Fruit fly (Drosophila melanogaster) whole organism, embryonic: ENCODE results near the gene AIMP2.

Experiments used
- CG10431 ChIP-seq: fragments of 200-800 bp; sonication (Bioruptor generic); optimal IDR thresholded peaks from 3 replicates; lab custom pipeline; 2018; ENCODE audit warnings: missing biosample characterization, mild to moderate bottlenecking, missing genetic modification characterization
- CG10543 ChIP-seq: fragments of 200-800 bp; sonication (Bioruptor generic); optimal IDR thresholded peaks from 3 replicates; lab custom pipeline; 2017; ENCODE audit warnings: missing biosample characterization, mild to moderate bottlenecking, missing genetic modification characterization, moderate library complexity
- CG10959 ChIP-seq: fragments of 200-800 bp; sonication (Bioruptor generic); IDR thresholded peaks from 2 replicates; pipeline ENCODE4 v1.3.6; 2022; ENCODE audit warnings: missing biosample characterization, missing genetic modification characterization
- CG11093 ChIP-seq: fragments of 200-800 bp; sonication (Bioruptor generic); IDR thresholded peaks from 3 replicates; pipeline ENCODE4 v1.3.6; 2022; ENCODE audit warnings: missing biosample characterization, missing genetic modification characterization
- CG11723 ChIP-seq: fragments of 200-800 bp; sonication (Bioruptor generic); optimal IDR thresholded peaks from 2 replicates; lab custom pipeline; 2017; ENCODE audit warnings: missing biosample characterization, mild to moderate bottlenecking, missing genetic modification characterization
- CG12299 ChIP-seq: fragments of 200-800 bp; sonication (Bioruptor generic); optimal IDR thresholded peaks from 2 replicates; lab custom pipeline; 2018; ENCODE audit warnings: missing biosample characterization, mild to moderate bottlenecking, missing genetic modification characterization
- CG12769 ChIP-seq: fragments of 200-800 bp; sonication (Bioruptor generic); optimal IDR thresholded peaks from 2 replicates; lab custom pipeline; 2019; ENCODE audit warnings: missing biosample characterization, mild to moderate bottlenecking, missing genetic modification characterization, moderate library complexity
- CG13775 ChIP-seq: fragments of 200-800 bp; sonication (Bioruptor generic); optimal IDR thresholded peaks from 3 replicates; lab custom pipeline; 2017; ENCODE audit warnings: missing biosample characterization, mild to moderate bottlenecking, missing genetic modification characterization
- CG13894 ChIP-seq: fragments of 200-800 bp; sonication (Bioruptor generic); optimal IDR thresholded peaks from 3 replicates; lab custom pipeline; 2018; ENCODE audit warnings: missing biosample characterization, mild to moderate bottlenecking, missing genetic modification characterization, moderate library complexity
- CG15269 ChIP-seq: fragments of 200-800 bp; sonication (Bioruptor generic); optimal IDR thresholded peaks from 2 replicates; lab custom pipeline; 2018; ENCODE audit warnings: missing biosample characterization, mild to moderate bottlenecking, missing genetic modification characterization, moderate library complexity
- CG1529 ChIP-seq: fragments of 200-800 bp; sonication (Bioruptor generic); optimal IDR thresholded peaks from 3 replicates; lab custom pipeline; 2018; ENCODE audit warnings: missing biosample characterization, missing genetic modification characterization
- CG17361 ChIP-seq: fragments of 200-800 bp; sonication (Bioruptor generic); IDR thresholded peaks from 3 replicates; pipeline ENCODE4 v1.3.6; 2022; ENCODE audit warnings: missing biosample characterization, missing genetic modification characterization
- CG2116 ChIP-seq: fragments of 200-800 bp; sonication (Bioruptor generic); optimal IDR thresholded peaks from 3 replicates; lab custom pipeline; 2018; ENCODE audit warnings: missing biosample characterization, mild to moderate bottlenecking, missing genetic modification characterization
- CG31388 ChIP-seq: fragments of 200-800 bp; sonication (Bioruptor generic); optimal IDR thresholded peaks from 2 replicates; lab custom pipeline; 2016; ENCODE audit warnings: missing biosample characterization, missing genetic modification characterization
- CG32772 ChIP-seq: fragments of 200-800 bp; sonication (Bioruptor generic); IDR thresholded peaks from 2 replicates; pipeline ENCODE4 v1.3.6; 2022; ENCODE audit warnings: missing biosample characterization, missing genetic modification characterization
- CG3407 ChIP-seq: fragments of 200-800 bp; sonication (Bioruptor generic); optimal IDR thresholded peaks from 2 replicates; lab custom pipeline; 2018; ENCODE audit warnings: missing biosample characterization, mild to moderate bottlenecking, missing genetic modification characterization
- CG6175 ChIP-seq: fragments of 200-800 bp; sonication (Bioruptor generic); IDR thresholded peaks from 3 replicates; pipeline ENCODE4 v1.3.6; 2022; ENCODE audit warnings: missing biosample characterization, missing genetic modification characterization
- CG7839 ChIP-seq: fragments of 200-800 bp; sonication (Bioruptor generic); optimal IDR thresholded peaks from 3 replicates; lab custom pipeline; 2018; ENCODE audit warnings: missing biosample characterization, mild to moderate bottlenecking, missing genetic modification characterization, moderate library complexity
- CG8359 ChIP-seq: fragments of 200-800 bp; sonication (Bioruptor generic); optimal IDR thresholded peaks from 2 replicates; lab custom pipeline; 2017; ENCODE audit warnings: missing biosample characterization, mild to moderate bottlenecking, missing genetic modification characterization, borderline replicate concordance
- CG8765 ChIP-seq: fragments of 200-800 bp; sonication (Bioruptor generic); IDR thresholded peaks from 2 replicates; pipeline ENCODE4 v1.3.6; 2022; ENCODE audit warnings: missing biosample characterization, missing genetic modification characterization
- CG9727 ChIP-seq: fragments of 200-800 bp; sonication (Bioruptor generic); optimal IDR thresholded peaks from 3 replicates; lab custom pipeline; 2017; ENCODE audit warnings: missing biosample characterization, mild to moderate bottlenecking, missing genetic modification characterization
- CHES-1-like ChIP-seq: fragments of 200-800 bp; sonication (Bioruptor generic); optimal IDR thresholded peaks from 2 replicates; lab custom pipeline; 2016; ENCODE audit warnings: missing biosample characterization, missing genetic modification characterization
- CoRest ChIP-seq: fragments of 200-800 bp; sonication (Bioruptor generic); optimal IDR thresholded peaks from 3 replicates; lab custom pipeline; 2018; ENCODE audit warnings: missing biosample characterization, mild to moderate bottlenecking, missing genetic modification characterization, moderate library complexity
- Dfd ChIP-seq, 2 experiments: fragments of >200 bp; optimal IDR thresholded peaks; 2 replicates each; lab custom pipeline; 2017; ENCODE audit warnings: missing biosample characterization in 2 of 2, missing genetic modification characterization in 2 of 2
- Dp ChIP-seq: fragments of 200-800 bp; sonication (Bioruptor generic); optimal IDR thresholded peaks from 2 replicates; lab custom pipeline; 2018; ENCODE audit warnings: missing biosample characterization, mild to moderate bottlenecking, missing genetic modification characterization, moderate library complexity
- H2.0 ChIP-seq: fragments of 200-800 bp; sonication (Bioruptor generic); IDR thresholded peaks from 2 replicates; pipeline ENCODE4 v1.3.6; 2022; ENCODE audit warnings: missing biosample characterization, missing genetic modification characterization
- Hr51 ChIP-seq, 2 experiments: fragments of 200-800 bp; sonication (Bioruptor generic); optimal IDR thresholded peaks; 2 replicates in 1 of 2; 3 replicates in 1 of 2; lab custom pipeline; 2016 to 2018; ENCODE audit warnings: missing biosample characterization in 2 of 2, missing genetic modification characterization in 2 of 2, mild to moderate bottlenecking in 1 of 2, moderate library complexity in 1 of 2
- Max ChIP-seq: fragments of 200-800 bp; sonication (Bioruptor generic); optimal IDR thresholded peaks from 2 replicates; lab custom pipeline; 2016; ENCODE audit warnings: missing biosample characterization, mild to moderate bottlenecking, missing genetic modification characterization
- Meics ChIP-seq: fragments of 200-800 bp; sonication (Bioruptor generic); optimal IDR thresholded peaks from 2 replicates; lab custom pipeline; 2017; ENCODE audit warnings: missing biosample characterization, mild to moderate bottlenecking, missing genetic modification characterization
- NFAT ChIP-seq: fragments of 200-800 bp; sonication (Bioruptor generic); IDR thresholded peaks from 2 replicates; pipeline ENCODE4 v1.3.6; 2022; ENCODE audit warnings: missing biosample characterization, missing genetic modification characterization
- Nf-YA ChIP-seq: fragments of 200-800 bp; sonication (Bioruptor generic); IDR thresholded peaks from 2 replicates; pipeline ENCODE4 v1.3.6; 2022; ENCODE audit warnings: missing biosample characterization, missing genetic modification characterization
- Nf-YC ChIP-seq: fragments of 200-800 bp; optimal IDR thresholded peaks from 3 replicates; lab custom pipeline; 2019; ENCODE audit warnings: missing biosample characterization, mild to moderate bottlenecking, missing genetic modification characterization, moderate library complexity
- NfI ChIP-seq: fragments of 200-800 bp; sonication (Bioruptor generic); optimal IDR thresholded peaks from 3 replicates; lab custom pipeline; 2018; ENCODE audit warnings: missing biosample characterization, mild to moderate bottlenecking, missing genetic modification characterization, moderate library complexity
- Oli ChIP-seq: fragments of 200-800 bp; sonication (Bioruptor generic); optimal IDR thresholded peaks from 2 replicates; lab custom pipeline; 2018; ENCODE audit warnings: missing biosample characterization, mild to moderate bottlenecking, missing genetic modification characterization, moderate library complexity
- Opbp ChIP-seq: fragments of 200-800 bp; sonication (Bioruptor generic); IDR thresholded peaks from 3 replicates; pipeline ENCODE4 v1.3.6; 2022; ENCODE audit warnings: missing biosample characterization, missing genetic modification characterization; ENCODE audit not compliant: partially characterized antibody
- Sox100B ChIP-seq: fragments of 200-800 bp; sonication (Bioruptor generic); optimal IDR thresholded peaks from 3 replicates; lab custom pipeline; 2018; ENCODE audit warnings: missing biosample characterization, mild to moderate bottlenecking, missing genetic modification characterization
- Vsx1 ChIP-seq: fragments of 200-800 bp; sonication (Bioruptor generic); optimal IDR thresholded peaks from 2 replicates; lab custom pipeline; 2017; ENCODE audit warnings: missing biosample characterization, mild to moderate bottlenecking, missing genetic modification characterization, missing genetic modification reagents
- ab ChIP-seq: fragments of 200-800 bp; sonication (Bioruptor generic); optimal IDR thresholded peaks from 2 replicates; lab custom pipeline; 2016; ENCODE audit warnings: missing biosample characterization, missing genetic modification characterization
- al ChIP-seq: fragments of 200-800 bp; sonication (Bioruptor generic); IDR thresholded peaks from 2 replicates; pipeline ENCODE4 v1.3.6; 2022; ENCODE audit warnings: missing biosample characterization, missing genetic modification characterization
- ash1 ChIP-seq: fragments of 200-800 bp; sonication (Bioruptor generic); optimal IDR thresholded peaks from 2 replicates; lab custom pipeline; 2018; ENCODE audit warnings: missing biosample characterization, mild to moderate bottlenecking, missing genetic modification characterization
- croc ChIP-seq: fragments of 200-800 bp; sonication (Bioruptor generic); conservative IDR thresholded peaks from 3 replicates; pipeline ENCODE4 v1.3.6; 2022; ENCODE audit warnings: missing biosample characterization, missing genetic modification characterization
- cwo ChIP-seq: fragments of 200-800 bp; sonication (Bioruptor generic); optimal IDR thresholded peaks from 3 replicates; lab custom pipeline; 2017; ENCODE audit warnings: missing biosample characterization, missing genetic modification characterization, mild to moderate bottlenecking, moderate library complexity, missing genetic modification reagents
- esg ChIP-seq: fragments of 200-800 bp; sonication (Bioruptor generic); conservative IDR thresholded peaks from 2 replicates; pipeline ENCODE4 v1.3.6; 2022; ENCODE audit warnings: missing biosample characterization, missing genetic modification characterization
- fd3F ChIP-seq: fragments of 200-800 bp; sonication (Bioruptor generic); optimal IDR thresholded peaks from 2 replicates; lab custom pipeline; 2018; ENCODE audit warnings: missing biosample characterization, mild to moderate bottlenecking, missing genetic modification characterization, moderate library complexity
- ftz-f1 ChIP-seq: fragments of 200-800 bp; sonication (Bioruptor generic); optimal IDR thresholded peaks from 2 replicates; lab custom pipeline; 2016; ENCODE audit warnings: missing biosample characterization, missing genetic modification characterization
- gem ChIP-seq: fragments of 200-800 bp; sonication (Bioruptor generic); optimal IDR thresholded peaks from 2 replicates; lab custom pipeline; 2019; ENCODE audit warnings: missing biosample characterization, mild to moderate bottlenecking, missing genetic modification characterization, moderate library complexity
- gfzf ChIP-seq: fragments of 200-800 bp; sonication (Bioruptor generic); optimal IDR thresholded peaks from 2 replicates; lab custom pipeline; 2016; ENCODE audit warnings: missing biosample characterization, mild to moderate bottlenecking, missing genetic modification characterization, moderate library complexity
- hb ChIP-seq: fragments of 200-800 bp; sonication (Bioruptor generic); IDR thresholded peaks from 3 replicates; pipeline ENCODE4 v1.3.6; 2022; ENCODE audit warnings: missing biosample characterization, missing genetic modification characterization; ENCODE audit not compliant: partially characterized antibody
- her ChIP-seq: fragments of 200-800 bp; sonication (Bioruptor generic); optimal IDR thresholded peaks from 2 replicates; lab custom pipeline; 2016; ENCODE audit warnings: missing biosample characterization, missing genetic modification characterization
- odd ChIP-seq: fragments of 200-800 bp; sonication (Bioruptor generic); optimal IDR thresholded peaks from 2 replicates; lab custom pipeline; 2017; ENCODE audit warnings: missing biosample characterization, mild to moderate bottlenecking, missing genetic modification characterization
- sqz ChIP-seq: fragments of 200-800 bp; sonication (Bioruptor generic); optimal IDR thresholded peaks from 3 replicates; lab custom pipeline; 2018; ENCODE audit warnings: missing biosample characterization, mild to moderate bottlenecking, missing genetic modification characterization

Gene AIMP2

DNA sequence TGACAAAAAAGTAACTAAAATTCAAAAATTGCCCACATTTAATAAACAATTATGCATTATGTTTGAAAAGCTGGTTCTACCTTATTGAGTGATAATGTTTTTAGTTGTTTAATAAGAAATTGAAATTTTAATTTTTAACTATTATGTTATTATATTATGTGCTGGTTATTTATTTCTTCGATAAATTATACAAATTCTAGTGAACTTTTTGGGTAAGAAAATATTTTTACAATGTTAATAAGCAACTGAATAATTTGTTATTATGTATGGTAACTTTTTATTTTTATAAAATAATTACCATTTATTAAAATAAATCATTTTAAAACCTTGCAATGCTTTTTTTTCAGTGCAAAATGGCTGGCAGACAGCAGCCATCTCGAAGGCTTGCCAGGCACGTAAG, 33.1 kb downstream of the AIMP2 start (continued):
- peak in 1 of 2 experiments; percentile 44 for TF ChIP-seq Hr51 (GFP tag; optimal IDR thresholded peaks at IDR 0.05; lab: Kevin White, UChicago)
- peak; percentile 10 for TF ChIP-seq cwo
- peak; percentile 55 for TF ChIP-seq Meics (GFP tag; lab: Kevin White, UChicago)
- TF ChIP-seq Dp: no peak
- peak; percentile 6 for TF ChIP-seq Oli
- TF ChIP-seq CG12769 (tag; lab: Kevin White, UChicago): no peak
- no peak for TF ChIP-seq her (GFP tag; lab: Kevin White, UChicago)
- TF ChIP-seq CG3407 (GFP tag; lab: Kevin White, UChicago): no peak
- TF ChIP-seq CG6175 (GFP tag; lab: Robert Waterston, UW): no peak
- no peak for TF ChIP-seq odd
- TF ChIP-seq CG7839 (tag; lab: Kevin White, UChicago): peak; percentile 44
- TF ChIP-seq Nf-YA (GFP tag; lab: Robert Waterston, UW): no peak
- peak; percentile 39 for TF ChIP-seq CG9727 (GFP tag; lab: Kevin White, UChicago)
- TF ChIP-seq Max: no peak
- peak; percentile 16 for TF ChIP-seq Nf-YC
- no peak for TF ChIP-seq CG11723 (GFP tag; lab: Kevin White, UChicago)
- no peak for TF ChIP-seq CG8359 (GFP tag; lab: Kevin White, UChicago)
- TF ChIP-seq CG10431 (GFP tag; lab: Kevin White, UChicago): no peak
- no peak for TF ChIP-seq Vsx1 (GFP tag; lab: Kevin White, UChicago)
- TF ChIP-seq gem (tag; lab: Kevin White, UChicago): peak; percentile 48
- TF ChIP-seq Dfd (GFP tag; optimal IDR thresholded peaks at IDR 0.05; lab: Kevin White, UChicago): no peak
- no peak for TF ChIP-seq H2.0 (GFP tag; lab: Robert Waterston, UW)
- no peak for TF ChIP-seq gfzf
- peak; percentile 2 for TF ChIP-seq CG15269 (tag; lab: Kevin White, UChicago)
- peak; percentile 46 for TF ChIP-seq CoRest (tag; lab: Kevin White, UChicago)
- no peak for TF ChIP-seq CG2116 (GFP tag; lab: Kevin White, UChicago)
- no peak for TF ChIP-seq CG32772 (GFP tag; lab: Robert Waterston, UW)
- TF ChIP-seq croc (GFP tag; lab: Robert Waterston, UW): no peak

DNA sequence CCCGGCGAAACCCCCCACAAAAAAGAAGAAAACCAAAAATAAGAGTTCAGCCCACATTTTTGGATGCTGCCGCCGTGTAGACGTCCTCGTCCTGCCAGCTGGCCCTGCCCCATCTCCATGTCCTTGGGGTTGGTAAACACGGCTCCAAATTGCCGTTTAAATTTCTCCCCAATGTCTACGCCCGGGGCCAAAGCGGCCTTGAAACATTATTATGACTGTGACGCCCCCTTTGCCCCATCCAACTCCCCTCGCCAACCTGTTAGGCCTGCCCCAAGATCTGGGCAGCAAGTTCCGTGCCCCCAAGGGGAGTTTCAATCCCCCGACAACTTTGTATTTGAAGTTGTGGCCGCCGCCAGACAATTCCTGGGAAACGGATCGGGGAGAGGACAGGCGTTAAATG, 33.5 kb downstream of the AIMP2 start:
- TF ChIP-seq CG11093 (GFP tag; lab: Robert Waterston, UW): no peak
- TF ChIP-seq CG10543: peak; percentile 28
- TF ChIP-seq fd3F (GFP tag; lab: Kevin White, UChicago): no peak
- TF ChIP-seq ftz-f1 (GFP tag; lab: Kevin White, UChicago): peak; percentile 11
- TF ChIP-seq NfI (GFP tag; lab: Kevin White, UChicago): no peak
- no peak for TF ChIP-seq sqz
- no peak for TF ChIP-seq esg (GFP tag; lab: Robert Waterston, UW)
- TF ChIP-seq Sox100B (GFP tag; lab: Kevin White, UChicago): no peak
- peak; percentile 83 for TF ChIP-seq CG13894
- TF ChIP-seq NFAT (GFP tag; lab: Robert Waterston, UW): 0 out of 2 replicates have a peak, but pooled peaks have one; percentile 23
- no peak for TF ChIP-seq CG12299
- TF ChIP-seq Opbp (GFP tag; lab: Robert Waterston, UW): no peak
- no peak for TF ChIP-seq hb
- TF ChIP-seq CG8765: no peak
- TF ChIP-seq CG1529 (GFP tag; lab: Kevin White, UChicago): no peak
- TF ChIP-seq CG13775 (GFP tag; lab: Kevin White, UChicago): no peak
- TF ChIP-seq ab: no peak
- TF ChIP-seq CG10959 (GFP tag; lab: Robert Waterston, UW): no peak
- TF ChIP-seq CG17361 (GFP tag; lab: Robert Waterston, UW): no peak
- no peak for TF ChIP-seq CG31388 (GFP tag; lab: Kevin White, UChicago)
- no peak for TF ChIP-seq al (GFP tag; lab: Robert Waterston, UW)
- TF ChIP-seq ash1 (GFP tag; lab: Kevin White, UChicago): no peak
- TF ChIP-seq CHES-1-like: no peak
